Worm (Caenorhabditis elegans): Measurements from ENCODE around the gene ZK105.1.

DNA sequence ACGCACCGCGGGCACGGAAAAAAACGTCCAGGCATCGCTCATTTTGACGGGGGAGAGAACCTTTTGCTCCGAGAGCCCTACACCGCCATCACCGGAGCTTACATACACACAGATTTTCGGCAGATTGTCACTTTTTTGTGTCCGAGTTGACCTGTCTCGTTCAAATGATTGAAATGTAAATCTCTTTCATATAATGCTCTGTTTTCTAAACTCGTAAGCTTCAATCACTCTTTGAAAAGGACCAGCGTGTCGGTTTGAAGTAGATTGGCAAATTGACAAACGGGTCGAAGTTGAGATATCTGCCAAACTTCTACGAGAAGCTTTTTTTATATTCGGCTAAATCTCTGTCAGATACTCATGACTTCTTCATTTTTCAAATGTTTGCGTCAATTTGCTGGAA lies 33.3 kb downstream of the ZK105.1 start:
- TF ChIP-seq unc-55 (GFP tag; optimal IDR thresholded peaks at IDR 0.05) (no peak), ama-1 (optimal IDR thresholded peaks at IDR 0.05) (no peak), nfya-1 (tag; optimal IDR thresholded peaks at IDR 0.05) (no peak), pros-1 (tag; optimal IDR thresholded peaks at IDR 0.05) (no peak), nhr-11 (tag; optimal IDR thresholded peaks at IDR 0.05) (no peak), ceh-30 (tag; optimal IDR thresholded peaks at IDR 0.05) (no peak), unc-3 (GFP tag; conservative IDR thresholded peaks at IDR 0.05) (no peak), unc-3 (tag; optimal IDR thresholded peaks at IDR 0.05) (no peak)
